Worm (Caenorhabditis elegans) whole organism, early embryonic: Measurements from ENCODE around the gene Y45F3A.4.

Experiments used
- B0310.2 ChIP-seq: sonication (generic microtip); optimal IDR thresholded peaks from 2 replicates; lab custom pipeline; 2016; ENCODE audit warnings: mild to moderate bottlenecking, missing genetic modification characterization, missing compliant biosample characterization
- F13C5.2 ChIP-seq: sonication (generic microtip); optimal IDR thresholded peaks from 2 replicates; lab custom pipeline; 2017; ENCODE audit warnings: mild to moderate bottlenecking, missing genetic modification characterization, inconsistent platforms, missing compliant biosample characterization
- aly-1 ChIP-seq: sonication (generic microtip); optimal IDR thresholded peaks from 2 replicates; lab custom pipeline; 2016; ENCODE audit warnings: missing genetic modification characterization, missing compliant biosample characterization
- ama-1 ChIP-seq: fragments of 150-350 bp; optimal IDR thresholded peaks from 2 replicates; lab custom pipeline; 2014
- ceh-13 ChIP-seq: fragments of 200-800 bp; sonication (Bioruptor generic); optimal IDR thresholded peaks from 2 replicates; lab custom pipeline; 2018; ENCODE audit warnings: mild to moderate bottlenecking, missing genetic modification characterization, missing compliant biosample characterization
- ceh-36 ChIP-seq: sonication (generic microtip); optimal IDR thresholded peaks from 2 replicates; lab custom pipeline; 2016; ENCODE audit warnings: missing genetic modification characterization, inconsistent platforms, missing compliant biosample characterization
- ets-7 ChIP-seq: sonication (generic microtip); optimal IDR thresholded peaks from 2 replicates; lab custom pipeline; 2016; ENCODE audit warnings: missing genotype, missing genetic modification characterization, missing compliant biosample characterization
- flt-1 ChIP-seq: fragments of 200-800 bp; sonication (Bioruptor generic); IDR thresholded peaks from 2 replicates; pipeline ENCODE4 v1.3.6; 2022; ENCODE audit warnings: missing genetic modification characterization, missing compliant biosample characterization
- hmbx-1 ChIP-seq: sonication (generic microtip); optimal IDR thresholded peaks from 2 replicates; lab custom pipeline; 2016; ENCODE audit warnings: mild to moderate bottlenecking, missing genetic modification characterization, missing compliant biosample characterization
- hmg-4 ChIP-seq: fragments of 200-800 bp; sonication (Bioruptor generic); optimal IDR thresholded peaks from 2 replicates; lab custom pipeline; 2018; ENCODE audit warnings: mild to moderate bottlenecking, missing genetic modification characterization, missing compliant biosample characterization
- hnd-1 ChIP-seq: sonication (generic microtip); optimal IDR thresholded peaks from 2 replicates; lab custom pipeline; 2016; ENCODE audit warnings: missing genetic modification characterization, missing compliant biosample characterization
- pes-1 ChIP-seq: fragments of 200-800 bp; sonication (Bioruptor generic); IDR thresholded peaks from 2 replicates; pipeline ENCODE4 v1.3.6; 2022; ENCODE audit warnings: missing genetic modification reagents, missing genetic modification characterization, missing compliant biosample characterization
- scrt-1 ChIP-seq: fragments of 200-800 bp; sonication (Bioruptor generic); IDR thresholded peaks from 2 replicates; pipeline ENCODE4 v1.3.6; 2022; ENCODE audit warnings: missing genetic modification characterization, missing compliant biosample characterization
- sea-1 ChIP-seq: fragments of 200-800 bp; sonication (Bioruptor generic); conservative IDR thresholded peaks from 2 replicates; pipeline ENCODE4 v1.3.6; 2022; ENCODE audit warnings: missing genetic modification characterization, missing compliant biosample characterization
- tbx-11 ChIP-seq: fragments of 200-800 bp; sonication (Bioruptor generic); IDR thresholded peaks from 2 replicates; pipeline ENCODE4 v1.3.6; 2022; ENCODE audit warnings: missing genetic modification characterization, missing compliant biosample characterization
- tbx-37 ChIP-seq: fragments of 200-800 bp; sonication (Bioruptor generic); conservative IDR thresholded peaks from 2 replicates; pipeline ENCODE4 v1.3.6; 2022; ENCODE audit warnings: missing genetic modification reagents, missing genetic modification characterization, missing compliant biosample characterization
- tra-4 ChIP-seq: sonication (generic microtip); optimal IDR thresholded peaks from 2 replicates; lab custom pipeline; 2017; ENCODE audit warnings: missing genetic modification characterization, missing compliant biosample characterization

The Y45F3A.4 gene

DNA sequence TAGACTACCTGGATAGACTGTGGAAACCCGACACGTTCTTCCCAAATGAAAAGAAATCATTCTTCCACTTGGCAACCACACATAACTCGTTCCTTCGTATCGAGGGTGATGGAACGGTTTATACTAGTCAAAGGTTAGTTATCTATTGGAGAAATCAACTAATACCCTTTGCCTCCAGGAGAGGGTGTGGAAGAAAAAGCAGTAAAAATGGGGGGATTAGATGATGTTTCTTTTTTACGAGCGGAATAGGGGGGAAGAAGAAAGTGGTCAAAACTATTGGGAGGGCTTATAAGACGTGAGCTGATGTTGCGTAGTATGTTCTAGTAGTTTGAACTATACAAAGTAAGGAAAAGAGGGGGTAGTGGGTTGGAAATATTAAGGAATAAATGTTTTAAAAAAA lies 52.2 kb downstream of the Y45F3A.4 start:
- TF ChIP-seq tbx-37 (GFP tag; lab: Robert Waterston, UW) (no peak), tra-4 (no peak), tbx-11 (no peak), flt-1 (GFP tag; lab: Robert Waterston, UW) (no peak), hmg-4 (no peak), aly-1 (no peak), F13C5.2 (no peak), ceh-36 (tag; lab: Kevin White, UChicago) (no peak), pes-1 (GFP tag; lab: Robert Waterston, UW) (no peak), B0310.2 (tag; lab: Kevin White, UChicago) (no peak), hnd-1 (tag; lab: Kevin White, UChicago) (no peak), ceh-13 (GFP tag; lab: Kevin White, UChicago) (no peak), hmbx-1 (tag; lab: Kevin White, UChicago) (no peak), ets-7 (tag; lab: Kevin White, UChicago) (no peak), ama-1 (lab: Kevin White, UChicago) (no peak), sea-1 (GFP tag; lab: Robert Waterston, UW) (no peak), scrt-1 (GFP tag; lab: Robert Waterston, UW) (no peak)
